Worm (Caenorhabditis elegans) whole organism, midembryonic: ENCODE data around the gene rps-25.

Experiments used
- med-1 ChIP-seq: sonication (generic microtip); optimal IDR thresholded peaks from 2 replicates; lab custom pipeline; 2017; ENCODE audit warnings: missing genetic modification characterization, mild to moderate bottlenecking, missing compliant biosample characterization, antibody characterized with exemption, missing genetic modification reagents; ENCODE audit not compliant: insufficient read depth
- tab-1 ChIP-seq: fragments of 200-800 bp; sonication (Bioruptor generic); IDR thresholded peaks from 2 replicates; pipeline ENCODE4 v1.3.6; 2022; ENCODE audit warnings: missing genetic modification characterization, missing compliant biosample characterization
- ztf-23 ChIP-seq: fragments of 200-800 bp; sonication (Bioruptor generic); IDR thresholded peaks from 2 replicates; pipeline ENCODE4 v1.3.6; 2022; ENCODE audit warnings: missing genetic modification reagents, missing genetic modification characterization, missing compliant biosample characterization
- ztf-29 ChIP-seq: fragments of 200-800 bp; sonication (Bioruptor generic); IDR thresholded peaks from 2 replicates; pipeline ENCODE4 v1.3.6; 2022; ENCODE audit warnings: missing genetic modification reagents, missing genetic modification characterization, missing compliant biosample characterization

DNA sequence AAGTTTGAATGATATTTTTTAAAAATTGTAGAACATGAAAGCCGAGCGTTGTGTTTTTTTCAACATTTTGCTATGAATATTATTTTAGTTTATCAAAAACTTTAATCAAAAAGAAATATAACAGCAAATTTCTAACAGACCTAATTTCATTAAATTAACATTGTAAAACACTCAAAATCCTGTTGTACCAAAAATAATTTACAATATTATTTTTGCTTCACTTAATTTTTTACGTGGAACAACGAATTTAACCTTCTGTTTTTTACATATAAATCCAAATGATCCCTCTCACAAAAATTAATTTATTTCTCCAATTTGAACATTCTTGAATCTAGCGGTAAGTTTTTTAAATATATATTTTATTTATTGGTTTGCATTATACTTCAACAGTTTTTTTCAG, 13.4 kb downstream of the rps-25 start, which contains the start of gene H32C10.1:
- TF ChIP-seq ztf-23 (GFP tag; lab: Robert Waterston, UW) (no peak), ztf-29 (GFP tag; lab: Robert Waterston, UW) (no peak), tab-1 (no peak), med-1 (no peak)
